Fruit fly (Drosophila melanogaster) whole organism, embryonic: ENCODE data around the gene eya.

Experiments
- Ada2b ChIP-seq: fragments of 200-800 bp; sonication (Bioruptor generic); IDR thresholded peaks from 2 replicates; pipeline ENCODE4 v1.3.6; 2022; ENCODE audit warnings: missing biosample characterization, missing genetic modification characterization
- BEAF-32 ChIP-seq: fragments of 200-800 bp; sonication (Bioruptor generic); optimal IDR thresholded peaks from 3 replicates; lab custom pipeline; 2017; ENCODE audit warnings: missing biosample characterization, missing genetic modification characterization, mild to moderate bottlenecking, moderate library complexity, missing genetic modification reagents
- Bdp1 ChIP-seq: fragments of 200-800 bp; sonication (Bioruptor generic); optimal IDR thresholded peaks from 3 replicates; lab custom pipeline; 2016; ENCODE audit warnings: missing biosample characterization, missing genetic modification characterization
- CG10209 ChIP-seq: fragments of 200-800 bp; sonication (Bioruptor generic); optimal IDR thresholded peaks from 3 replicates; lab custom pipeline; 2017; ENCODE audit warnings: missing biosample characterization, mild to moderate bottlenecking, missing genetic modification characterization, missing genetic modification reagents
- CG11696 ChIP-seq: fragments of 200-800 bp; sonication (Bioruptor generic); IDR thresholded peaks from 2 replicates; pipeline ENCODE4 v1.3.6; 2022; ENCODE audit warnings: missing biosample characterization, missing genetic modification characterization
- CG13287 ChIP-seq: fragments of 200-800 bp; sonication (Bioruptor generic); IDR thresholded peaks from 2 replicates; pipeline ENCODE4 v1.3.6; 2022; ENCODE audit warnings: missing biosample characterization, missing genetic modification characterization; ENCODE audit not compliant: partially characterized antibody
- CG14050 ChIP-seq: fragments of 200-800 bp; sonication (Bioruptor generic); IDR thresholded peaks from 3 replicates; pipeline ENCODE4 v1.3.6; 2022; ENCODE audit warnings: missing biosample characterization, missing genetic modification characterization
- CG14441 ChIP-seq: fragments of 200-800 bp; sonication (Bioruptor generic); IDR thresholded peaks from 2 replicates; pipeline ENCODE4 v1.3.6; 2022; ENCODE audit warnings: missing biosample characterization, missing genetic modification characterization
- CG14710 ChIP-seq: fragments of 200-800 bp; sonication (Bioruptor generic); optimal IDR thresholded peaks from 3 replicates; lab custom pipeline; 2019; ENCODE audit warnings: missing biosample characterization, mild to moderate bottlenecking, missing genetic modification characterization, moderate library complexity
- CG15601 ChIP-seq: fragments of 200-800 bp; sonication (Bioruptor generic); optimal IDR thresholded peaks from 3 replicates; lab custom pipeline; 2019; ENCODE audit warnings: missing biosample characterization, mild to moderate bottlenecking, missing genetic modification characterization, moderate library complexity
- CG2712 ChIP-seq: fragments of 200-800 bp; optimal IDR thresholded peaks from 3 replicates; lab custom pipeline; 2019; ENCODE audit warnings: missing biosample characterization, mild to moderate bottlenecking, missing genetic modification characterization, moderate library complexity
- CG2875 ChIP-seq: fragments of 200-800 bp; sonication (Bioruptor generic); optimal IDR thresholded peaks from 2 replicates; lab custom pipeline; 2017; ENCODE audit warnings: missing biosample characterization, mild to moderate bottlenecking, missing genetic modification characterization, missing genetic modification reagents
- CG32767 ChIP-seq: fragments of 200-800 bp; sonication (Bioruptor generic); IDR thresholded peaks from 2 replicates; pipeline ENCODE4 v1.3.6; 2022; ENCODE audit warnings: missing biosample characterization, missing genetic modification characterization
- CG33557 ChIP-seq: fragments of 200-800 bp; sonication (Bioruptor generic); optimal IDR thresholded peaks from 2 replicates; lab custom pipeline; 2019; ENCODE audit warnings: missing biosample characterization, mild to moderate bottlenecking, missing genetic modification characterization, moderate library complexity
- CG3407 ChIP-seq: fragments of 200-800 bp; sonication (Bioruptor generic); optimal IDR thresholded peaks from 2 replicates; lab custom pipeline; 2018; ENCODE audit warnings: missing biosample characterization, mild to moderate bottlenecking, missing genetic modification characterization
- CG3995 ChIP-seq: fragments of 200-800 bp; sonication (Bioruptor generic); optimal IDR thresholded peaks from 3 replicates; lab custom pipeline; 2016; ENCODE audit warnings: missing biosample characterization, missing genetic modification characterization
- CG5180 ChIP-seq: fragments of 200-800 bp; sonication (Bioruptor generic); optimal IDR thresholded peaks from 3 replicates; lab custom pipeline; 2017; ENCODE audit warnings: missing biosample characterization, missing genetic modification characterization, mild to moderate bottlenecking, moderate library complexity, missing genetic modification reagents
- CG6175 ChIP-seq: fragments of 200-800 bp; sonication (Bioruptor generic); IDR thresholded peaks from 3 replicates; pipeline ENCODE4 v1.3.6; 2022; ENCODE audit warnings: missing biosample characterization, missing genetic modification characterization
- CG6272 ChIP-seq: fragments of 200-800 bp; sonication (Bioruptor generic); IDR thresholded peaks from 2 replicates; pipeline ENCODE4 v1.3.6; 2022; ENCODE audit warnings: missing biosample characterization, missing genetic modification characterization
- CG7372 ChIP-seq: fragments of 200-800 bp; sonication (Bioruptor generic); IDR thresholded peaks from 2 replicates; pipeline ENCODE4 v1.3.6; 2022; ENCODE audit warnings: missing biosample characterization, missing genetic modification characterization
- CG9932 ChIP-seq: fragments of 200-800 bp; sonication (Bioruptor generic); IDR thresholded peaks from 2 replicates; pipeline ENCODE4 v1.3.6; 2022; ENCODE audit warnings: missing biosample characterization, missing genetic modification characterization
- Dp ChIP-seq: fragments of 200-800 bp; sonication (Bioruptor generic); optimal IDR thresholded peaks from 2 replicates; lab custom pipeline; 2018; ENCODE audit warnings: missing biosample characterization, mild to moderate bottlenecking, missing genetic modification characterization, moderate library complexity
- E2f2 ChIP-seq: fragments of 200-800 bp; sonication (Bioruptor generic); IDR thresholded peaks from 2 replicates; pipeline ENCODE4 v1.3.6; 2022; ENCODE audit warnings: missing biosample characterization, missing genetic modification characterization
- Elba2 ChIP-seq: fragments of 200-800 bp; sonication (Bioruptor generic); optimal IDR thresholded peaks from 3 replicates; lab custom pipeline; 2016; ENCODE audit warnings: missing biosample characterization, missing genetic modification characterization
- Mes4 ChIP-seq: fragments of 200-800 bp; sonication (Bioruptor generic); optimal IDR thresholded peaks from 2 replicates; lab custom pipeline; 2016; ENCODE audit warnings: missing biosample characterization, missing genetic modification characterization
- NC2α ChIP-seq: fragments of 200-800 bp; sonication (Bioruptor generic); optimal IDR thresholded peaks from 2 replicates; lab custom pipeline; 2016; ENCODE audit warnings: missing biosample characterization, missing genetic modification characterization
- Ptx1 ChIP-seq: fragments of 200-800 bp; sonication (Bioruptor generic); IDR thresholded peaks from 2 replicates; pipeline ENCODE4 v1.3.6; 2022; ENCODE audit warnings: missing biosample characterization, missing genetic modification characterization
- ap ChIP-seq: fragments of 200-800 bp; sonication (Bioruptor generic); IDR thresholded peaks from 2 replicates; pipeline ENCODE4 v1.3.6; 2022; ENCODE audit warnings: missing biosample characterization, missing genetic modification characterization
- bcd ChIP-seq: fragments of 200-800 bp; sonication (Bioruptor generic); optimal IDR thresholded peaks from 2 replicates; lab custom pipeline; 2017; ENCODE audit warnings: missing biosample characterization, mild to moderate bottlenecking, missing genetic modification characterization
- bigmax ChIP-seq: fragments of 200-800 bp; sonication (Bioruptor generic); optimal IDR thresholded peaks from 2 replicates; lab custom pipeline; 2018; ENCODE audit warnings: missing biosample characterization, mild to moderate bottlenecking, missing genetic modification characterization
- chinmo ChIP-seq: fragments of 200-800 bp; sonication (Bioruptor generic); IDR thresholded peaks from 4 replicates; pipeline ENCODE4 v1.3.6; 2022; ENCODE audit warnings: missing biosample characterization, missing genetic modification characterization; ENCODE audit not compliant: partially characterized antibody
- chm ChIP-seq: fragments of 200-800 bp; sonication (Bioruptor generic); IDR thresholded peaks from 2 replicates; pipeline ENCODE4 v1.3.6; 2022; ENCODE audit warnings: missing biosample characterization, missing genetic modification characterization
- en ChIP-seq: fragments of 200-800 bp; sonication (Bioruptor generic); optimal IDR thresholded peaks from 2 replicates; lab custom pipeline; 2016; ENCODE audit warnings: missing biosample characterization, missing genetic modification characterization
- gro ChIP-seq: fragments of 200-800 bp; sonication (Bioruptor generic); optimal IDR thresholded peaks from 2 replicates; lab custom pipeline; 2016; ENCODE audit warnings: missing biosample characterization, missing genetic modification characterization
- insv ChIP-seq, 2 experiments: fragments of 200-800 bp; sonication (Bioruptor generic); optimal IDR thresholded peaks; 3 replicates each; lab custom pipeline; 2016 to 2018; ENCODE audit warnings: missing biosample characterization in 2 of 2, missing genetic modification characterization in 2 of 2
- kay ChIP-seq: fragments of 200-800 bp; sonication (Bioruptor generic); optimal IDR thresholded peaks from 2 replicates; lab custom pipeline; 2016; ENCODE audit warnings: missing biosample characterization, missing genetic modification characterization
- ken ChIP-seq: fragments of 200-800 bp; sonication (Bioruptor generic); IDR thresholded peaks from 3 replicates; pipeline ENCODE4 v1.3.6; 2022; ENCODE audit warnings: missing biosample characterization, missing genetic modification characterization
- nom ChIP-seq: fragments of 200-800 bp; sonication (Bioruptor generic); optimal IDR thresholded peaks from 2 replicates; lab custom pipeline; 2017; ENCODE audit warnings: missing biosample characterization, missing genetic modification characterization, mild to moderate bottlenecking, moderate library complexity, missing genetic modification reagents
- org-1 ChIP-seq: fragments of 200-800 bp; sonication (Bioruptor generic); optimal IDR thresholded peaks from 2 replicates; lab custom pipeline; 2017; ENCODE audit warnings: missing biosample characterization, missing genetic modification characterization
- otp ChIP-seq: fragments of 200-800 bp; sonication (Bioruptor generic); IDR thresholded peaks from 3 replicates; pipeline ENCODE4, ENCODE4 v1.3.6; 2022; ENCODE audit warnings: missing biosample characterization, missing genetic modification characterization
- p53 ChIP-seq: fragments of 200-800 bp; sonication (Bioruptor generic); optimal IDR thresholded peaks from 2 replicates; lab custom pipeline; 2016; ENCODE audit warnings: missing biosample characterization, missing genetic modification characterization
- pnt ChIP-seq: fragments of 200-800 bp; sonication (Bioruptor generic); optimal IDR thresholded peaks from 3 replicates; lab custom pipeline; 2016; ENCODE audit warnings: missing biosample characterization, missing genetic modification characterization
- pros ChIP-seq: fragments of 200-800 bp; sonication (Bioruptor generic); optimal IDR thresholded peaks from 3 replicates; lab custom pipeline; 2019; ENCODE audit warnings: missing biosample characterization, mild to moderate bottlenecking, missing genetic modification characterization, moderate library complexity
- sens ChIP-seq: fragments of 200-800 bp; sonication (Bioruptor generic); peaks from one replicate; lab custom pipeline; 2016; ENCODE audit warnings: missing biosample characterization, missing genetic modification characterization
- sima ChIP-seq: fragments of 200-800 bp; sonication (Bioruptor generic); optimal IDR thresholded peaks from 2 replicates; lab custom pipeline; 2016; ENCODE audit warnings: missing biosample characterization, missing genetic modification characterization
- so ChIP-seq: fragments of 200-800 bp; sonication (Bioruptor generic); IDR thresholded peaks from 3 replicates; pipeline ENCODE4 v1.3.6; 2022; ENCODE audit warnings: missing biosample characterization, missing genetic modification characterization
- trem ChIP-seq: fragments of 200-800 bp; optimal IDR thresholded peaks from 3 replicates; lab custom pipeline; 2019; ENCODE audit warnings: missing biosample characterization, mild to moderate bottlenecking, missing genetic modification characterization, moderate library complexity
- trh ChIP-seq: fragments of 200-800 bp; sonication (Bioruptor generic); optimal IDR thresholded peaks from 2 replicates; lab custom pipeline; 2016; ENCODE audit warnings: missing biosample characterization, missing genetic modification characterization
- z ChIP-seq: fragments of 200-800 bp; sonication (Bioruptor generic); IDR thresholded peaks from 3 replicates; pipeline ENCODE4 v1.3.6; 2022; ENCODE audit warnings: missing biosample characterization, missing genetic modification characterization

Gene eya

DNA sequence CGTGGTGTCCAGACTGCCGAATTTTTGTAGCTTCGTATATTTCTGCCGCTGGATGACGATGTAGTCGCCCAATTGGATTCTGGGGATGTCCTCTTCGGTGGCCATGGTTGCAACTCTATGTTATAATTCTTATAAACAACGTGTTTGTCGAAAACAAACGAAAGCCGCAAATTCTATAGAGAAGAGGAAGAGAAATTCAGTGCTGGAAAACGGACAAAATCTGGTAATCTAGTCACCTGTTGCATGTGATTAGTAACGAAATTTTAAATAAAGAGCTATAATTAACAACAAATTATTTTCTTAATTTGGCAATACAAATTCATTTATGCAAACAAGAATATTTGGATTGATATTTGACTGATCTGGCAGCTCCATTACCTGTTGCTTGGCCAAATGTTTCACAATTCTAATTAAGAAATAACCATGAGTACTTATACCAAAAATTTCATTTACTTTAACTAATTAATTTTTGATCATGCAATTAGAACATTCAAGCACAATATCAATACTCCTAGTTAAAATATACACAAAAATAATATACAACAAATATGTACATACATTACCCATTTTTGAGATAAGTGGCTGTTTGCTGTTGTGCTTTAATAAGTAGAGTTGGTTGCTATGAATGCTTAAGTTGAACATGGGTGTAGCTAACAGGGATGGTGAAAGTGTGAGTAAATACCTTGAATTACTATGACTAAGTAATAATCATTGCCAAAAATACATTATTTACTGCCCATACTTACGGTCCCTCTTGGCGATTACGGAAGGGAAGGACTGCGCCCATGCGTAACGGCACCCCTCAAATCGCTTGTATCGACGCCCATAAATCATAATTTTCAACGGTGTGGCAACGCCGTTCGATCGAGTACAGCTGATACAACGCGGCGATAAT, 14.9 kb upstream of the eya start, which contains the start of the genes Trmt6 and Ent2 (continued):
- TF ChIP-seq CG13287 (GFP tag; lab: Robert Waterston, UW) (no peak; the same call in 1 of the 2 replicates), pnt (GFP tag; lab: Kevin White, UChicago) (peak; percentile 97), ap (peak; percentile 96), CG6272 (GFP tag; lab: Robert Waterston, UW) (peak; percentile 98), Ada2b (GFP tag; lab: Robert Waterston, UW) (peak; percentile 98), CG2875 (peak; percentile 85), en (GFP tag; lab: Kevin White, UChicago) (peak; percentile 84), CG14710 (tag; lab: Kevin White, UChicago) (peak; percentile 92), CG14050 (GFP tag; lab: Robert Waterston, UW) (peak; percentile 96), Bdp1 (GFP tag; lab: Kevin White, UChicago) (peak; percentile 87), CG33557 (GFP tag; lab: Kevin White, UChicago) (peak; percentile 54), CG14441 (GFP tag; lab: Robert Waterston, UW) (peak; percentile 99), CG2712 (tag; lab: Kevin White, UChicago) (peak; percentile 94), CG9932 (GFP tag; lab: Robert Waterston, UW) (peak; percentile 98), bcd (GFP tag; lab: Kevin White, UChicago) (peak; percentile 96), CG11696 (peak; percentile 92), CG6175 (GFP tag; lab: Robert Waterston, UW) (peak; percentile 96), p53 (GFP tag; lab: Kevin White, UChicago) (peak; percentile 82), NC2α (GFP tag; lab: Kevin White, UChicago) (peak; percentile 93), CG32767 (peak; percentile 95), sens (GFP tag; lab: Kevin White, UChicago) (peak; percentile 99), chinmo (GFP tag; lab: Robert Waterston, UW) (no peak), so (GFP tag; lab: Robert Waterston, UW) (peak; percentile 95), E2f2 (peak; percentile 79), Elba2 (GFP tag; lab: Kevin White, UChicago) (peak; percentile 76), CG15601 (tag; lab: Kevin White, UChicago) (peak; percentile 85), CG7372 (GFP tag; lab: Robert Waterston, UW) (peak; percentile 96), gro (GFP tag; lab: Kevin White, UChicago) (peak; percentile 95), CG3407 (GFP tag; lab: Kevin White, UChicago) (peak; percentile 66), CG10209 (GFP tag; lab: Kevin White, UChicago) (peak; percentile 95), trem (tag; lab: Kevin White, UChicago) (peak; percentile 79), CG5180 (peak; percentile 78), nom (GFP tag; lab: Kevin White, UChicago) (peak; percentile 75), BEAF-32 (GFP tag; lab: Kevin White, UChicago) (peak; percentile 34), chm (GFP tag; lab: Robert Waterston, UW) (peak; percentile 94), trh (peak; percentile 86), Dp (GFP tag; lab: Kevin White, UChicago) (no peak), otp (GFP tag; lab: Robert Waterston, UW) (peak; percentile 96), insv (GFP tag; optimal IDR thresholded peaks at IDR 0.05; lab: Kevin White, UChicago) (peak in 1 of 2 experiments; percentile 50), bigmax (GFP tag; lab: Kevin White, UChicago) (peak; percentile 27), z (GFP tag; lab: Robert Waterston, UW) (peak; percentile 73; the same call in 1 of the 3 replicates), org-1 (GFP tag; lab: Kevin White, UChicago) (peak; percentile 91), sima (GFP tag; lab: Kevin White, UChicago) (peak; percentile 85), pros (GFP tag; lab: Kevin White, UChicago) (peak; percentile 34), kay (peak; percentile 87), Mes4 (GFP tag; lab: Kevin White, UChicago) (peak; percentile 93), Ptx1 (peak; percentile 99), CG3995 (GFP tag; lab: Kevin White, UChicago) (peak; percentile 92), ken (peak; percentile 98)
